Fruit fly (Drosophila melanogaster): Measurements from ENCODE around the gene CG42682.

dm6 chr2L:14797554-14797953 is 44.6 kb upstream of the CG42682 start:
- TF ChIP-seq usp (GFP tag; optimal IDR thresholded peaks at IDR 0.05) (no peak), EcR (GFP tag; optimal IDR thresholded peaks at IDR 0.05) (no peak), CG8478 (optimal IDR thresholded peaks at IDR 0.05) (no peak)

Measured in whole organism.